Worm (Caenorhabditis elegans) whole organism, L1 larva: ENCODE measurements around the gene arp-11.

Experiments used
- C04F5.9 ChIP-seq: sonication (generic microtip); optimal IDR thresholded peaks from 2 replicates; lab custom pipeline; 2016; ENCODE audit warnings: missing genetic modification characterization, missing compliant biosample characterization
- C16A3.4 ChIP-seq: fragments of 150-350 bp; optimal IDR thresholded peaks from 2 replicates; lab custom pipeline; 2014; ENCODE audit warnings: missing biosample characterization, missing genetic modification characterization
- F16B12.6 ChIP-seq: fragments of 150-350 bp; optimal IDR thresholded peaks from 2 replicates; lab custom pipeline; 2014; ENCODE audit warnings: missing biosample characterization, missing genetic modification characterization
- Y116A8C.19 ChIP-seq: sonication (generic microtip); optimal IDR thresholded peaks from 2 replicates; lab custom pipeline; 2016; ENCODE audit warnings: missing compliant biosample characterization, missing genetic modification characterization, borderline replicate concordance
- blmp-1 ChIP-seq: fragments of 150-350 bp; optimal IDR thresholded peaks from 2 replicates; lab custom pipeline; 2014; ENCODE audit warnings: missing biosample characterization, missing genetic modification characterization
- ceh-82 ChIP-seq, 3 experiments: fragments of 150-350 bp in 1 of 3; sonication (generic microtip) in 2 of 3; optimal IDR thresholded peaks; 2 replicates each; lab custom pipeline; 2014 to 2017; ENCODE audit warnings: missing biosample characterization in 3 of 3, missing genetic modification characterization in 3 of 3
- dpl-1 ChIP-seq, 3 experiments: fragments of 150-350 bp in 2 of 3; sonication (generic microtip) in 1 of 3; optimal IDR thresholded peaks; 2 replicates each; lab custom pipeline; 2014 to 2017; ENCODE audit warnings: missing biosample characterization in 3 of 3, missing genetic modification characterization in 3 of 3, missing genetic modification reagents in 3 of 3
- dsc-1 ChIP-seq: sonication (generic microtip); optimal IDR thresholded peaks from 2 replicates; lab custom pipeline; 2016; ENCODE audit warnings: mild to moderate bottlenecking, missing genetic modification characterization, missing compliant biosample characterization
- efl-1 ChIP-seq, 4 experiments: fragments of 150-350 bp; optimal IDR thresholded peaks in 3 of 4; peaks in 1 of 4; 1 replicate in 1 of 4; 2 replicates in 3 of 4; lab custom pipeline; 2014; ENCODE audit warnings: missing biosample characterization in 2 of 4, missing genetic modification characterization in 2 of 4, missing genetic modification reagents in 2 of 4
- elt-2 ChIP-seq: sonication (generic microtip); optimal IDR thresholded peaks from 2 replicates; lab custom pipeline; 2016; ENCODE audit warnings: missing genetic modification characterization, mild to moderate bottlenecking, inconsistent platforms, missing compliant biosample characterization, missing genetic modification reagents
- fkh-10 ChIP-seq: sonication (generic microtip); optimal IDR thresholded peaks from 2 replicates; lab custom pipeline; 2017; ENCODE audit warnings: missing biosample characterization, missing genetic modification reagents, missing genetic modification characterization
- fos-1 ChIP-seq: fragments of 150-350 bp; optimal IDR thresholded peaks from 2 replicates; lab custom pipeline; 2014; ENCODE audit warnings: missing biosample characterization, missing genetic modification characterization
- jun-1 ChIP-seq: fragments of 150-350 bp; optimal IDR thresholded peaks from 2 replicates; lab custom pipeline; 2014; ENCODE audit warnings: missing biosample characterization, missing genetic modification reagents, missing genetic modification characterization
- lin-13 ChIP-seq: fragments of 150-350 bp; optimal IDR thresholded peaks from 2 replicates; lab custom pipeline; 2014; ENCODE audit warnings: missing biosample characterization, missing genetic modification reagents, missing genetic modification characterization
- lin-14 ChIP-seq: fragments of 200-800 bp; sonication (Bioruptor generic); optimal IDR thresholded peaks from 2 replicates; lab custom pipeline; 2018; ENCODE audit warnings: mild to moderate bottlenecking, missing genetic modification characterization, moderate library complexity, missing compliant biosample characterization
- lin-15B ChIP-seq: fragments of 150-350 bp; sonication (generic microtip); optimal IDR thresholded peaks from 3 replicates; lab custom pipeline; 2014; ENCODE audit warnings: missing biosample characterization, missing genetic modification characterization
- lin-35 ChIP-seq, 2 experiments: fragments of 150-350 bp; optimal IDR thresholded peaks; 2 replicates each; lab custom pipeline; 2014; ENCODE audit warnings: missing biosample characterization in 2 of 2, missing genetic modification characterization in 2 of 2, missing genetic modification reagents in 2 of 2
- lin-39 ChIP-seq: fragments of 150-350 bp; optimal IDR thresholded peaks from 2 replicates; lab custom pipeline; 2014; ENCODE audit warnings: missing biosample characterization, missing genetic modification reagents, missing genetic modification characterization
- lir-3 ChIP-seq: sonication (generic microtip); optimal IDR thresholded peaks from 2 replicates; lab custom pipeline; 2016; ENCODE audit warnings: mild to moderate bottlenecking, missing genetic modification characterization, moderate library complexity, missing compliant biosample characterization; ENCODE audit not compliant: poor library complexity
- lsy-2 ChIP-seq, 2 experiments: fragments of 150-350 bp; optimal IDR thresholded peaks; 2 replicates each; lab custom pipeline; 2014; ENCODE audit warnings: missing biosample characterization in 2 of 2, missing genetic modification characterization in 2 of 2
- mdl-1 ChIP-seq, 2 experiments: fragments of 150-350 bp; optimal IDR thresholded peaks; 2 replicates each; lab custom pipeline; 2014 to 2017; ENCODE audit warnings: missing biosample characterization in 2 of 2, missing genetic modification characterization in 2 of 2, inconsistent platforms in 1 of 2
- mef-2 ChIP-seq: fragments of 150-350 bp; optimal IDR thresholded peaks from 2 replicates; lab custom pipeline; 2014; ENCODE audit warnings: missing biosample characterization, missing genetic modification characterization
- mep-1 ChIP-seq: fragments of 150-350 bp; optimal IDR thresholded peaks from 2 replicates; lab custom pipeline; 2014; ENCODE audit warnings: missing biosample characterization, missing genetic modification characterization
- nhr-11 ChIP-seq: fragments of 150-350 bp; optimal IDR thresholded peaks from 2 replicates; lab custom pipeline; 2014; ENCODE audit warnings: missing biosample characterization, missing genetic modification characterization
- nhr-12 ChIP-seq: sonication (generic microtip); optimal IDR thresholded peaks from 2 replicates; lab custom pipeline; 2017; ENCODE audit warnings: missing biosample characterization, missing genetic modification characterization
- nhr-28 ChIP-seq: fragments of 150-350 bp; optimal IDR thresholded peaks from 2 replicates; lab custom pipeline; 2014; ENCODE audit warnings: missing biosample characterization, missing genetic modification characterization
- nhr-47 ChIP-seq: sonication (generic microtip); optimal IDR thresholded peaks from 2 replicates; lab custom pipeline; 2016; ENCODE audit warnings: mild to moderate bottlenecking, missing genetic modification characterization, moderate library complexity, missing compliant biosample characterization
- nhr-71 ChIP-seq: sonication (generic microtip); optimal IDR thresholded peaks from 2 replicates; lab custom pipeline; 2016; ENCODE audit warnings: mild to moderate bottlenecking, missing genetic modification characterization, moderate library complexity, missing compliant biosample characterization
- nhr-77 ChIP-seq: fragments of 150-350 bp; optimal IDR thresholded peaks from 2 replicates; lab custom pipeline; 2014; ENCODE audit warnings: missing biosample characterization, missing genetic modification characterization
- nhr-90 ChIP-seq: sonication (generic microtip); optimal IDR thresholded peaks from 2 replicates; lab custom pipeline; 2016; ENCODE audit warnings: mild to moderate bottlenecking, missing genetic modification characterization, missing compliant biosample characterization; ENCODE audit not compliant: poor library complexity
- pag-3 ChIP-seq: sonication (generic microtip); optimal IDR thresholded peaks from 2 replicates; lab custom pipeline; 2017; ENCODE audit warnings: missing genetic modification characterization, mild to moderate bottlenecking, missing compliant biosample characterization, antibody characterized with exemption, borderline replicate concordance; ENCODE audit not compliant: insufficient read depth
- pqm-1 ChIP-seq: sonication (generic microtip); optimal IDR thresholded peaks from 3 replicates; lab custom pipeline; 2017; ENCODE audit warnings: missing biosample characterization, missing genetic modification characterization
- skn-1 ChIP-seq: fragments of 150-350 bp; optimal IDR thresholded peaks from 2 replicates; lab custom pipeline; 2014; ENCODE audit warnings: missing biosample characterization, missing genetic modification characterization
- snu-23 ChIP-seq: sonication (generic microtip); optimal IDR thresholded peaks from 2 replicates; lab custom pipeline; 2016; ENCODE audit warnings: missing genetic modification characterization, missing compliant biosample characterization
- sox-4 ChIP-seq: sonication (generic microtip); optimal IDR thresholded peaks from 2 replicates; lab custom pipeline; 2016; ENCODE audit warnings: missing genetic modification characterization, missing compliant biosample characterization
- swsn-7 ChIP-seq: sonication (generic microtip); optimal IDR thresholded peaks from 2 replicates; lab custom pipeline; 2016; ENCODE audit warnings: missing genetic modification characterization, missing compliant biosample characterization
- tbx-2 ChIP-seq: sonication (generic microtip); optimal IDR thresholded peaks from 2 replicates; lab custom pipeline; 2016; ENCODE audit warnings: missing genetic modification characterization, missing compliant biosample characterization
- tlp-1 ChIP-seq: fragments of 150-350 bp; optimal IDR thresholded peaks from 2 replicates; lab custom pipeline; 2014; ENCODE audit warnings: missing biosample characterization, missing genetic modification characterization
- unc-130 ChIP-seq: fragments of 150-350 bp; optimal IDR thresholded peaks from 2 replicates; lab custom pipeline; 2017; ENCODE audit warnings: missing biosample characterization, missing genetic modification characterization, inconsistent platforms
- unc-86 ChIP-seq: sonication (generic microtip); optimal IDR thresholded peaks from 2 replicates; lab custom pipeline; 2016; ENCODE audit warnings: missing genetic modification characterization, missing compliant biosample characterization
- vab-15 ChIP-seq: sonication (generic microtip); optimal IDR thresholded peaks from 2 replicates; lab custom pipeline; 2017; ENCODE audit warnings: missing genotype, mild to moderate bottlenecking, missing genetic modification characterization, missing compliant biosample characterization
- xbp-1 ChIP-seq: sonication (generic microtip); optimal IDR thresholded peaks from 2 replicates; lab custom pipeline; 2016; ENCODE audit warnings: missing genetic modification characterization, missing compliant biosample characterization
- ztf-11 ChIP-seq, 2 experiments: sonication (generic microtip); optimal IDR thresholded peaks; 2 replicates each; lab custom pipeline; 2016 to 2017; ENCODE audit warnings: missing genetic modification characterization in 2 of 2, missing biosample characterization in 1 of 2, missing compliant biosample characterization in 1 of 2
- ztf-4 ChIP-seq: fragments of 150-350 bp; optimal IDR thresholded peaks from 2 replicates; lab custom pipeline; 2014; ENCODE audit warnings: missing biosample characterization, missing genetic modification characterization

Gene arp-11

DNA sequence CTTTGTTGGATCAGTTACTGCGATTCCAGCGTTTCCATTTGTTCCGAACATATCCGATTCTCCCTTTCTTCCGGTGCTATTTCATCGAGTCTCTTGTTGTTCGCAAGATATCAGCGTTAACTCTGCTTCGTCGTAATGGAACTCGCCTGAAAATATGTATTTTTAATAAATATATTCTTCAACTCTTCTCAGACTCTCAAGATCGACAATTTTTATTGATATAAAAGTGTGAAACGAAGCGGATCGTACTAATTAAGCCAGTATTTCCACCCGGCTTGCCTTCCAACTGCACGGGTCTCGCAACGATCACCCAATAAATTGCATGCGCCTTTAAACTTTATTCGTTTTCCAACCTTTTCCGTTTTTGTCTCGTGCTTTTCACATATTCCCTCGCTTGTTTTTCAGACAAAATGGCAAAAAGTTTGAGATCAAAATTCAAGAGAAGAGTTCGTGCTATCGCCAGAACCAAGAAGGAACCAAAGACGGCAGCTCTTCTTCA is 22.0 kb upstream of the arp-11 start, which contains the start of the genes xpo-3 and C49H3.3:
Gene xpo-3, minus strand, starts transcription at position 51 of the 499 bp plus-strand sequence.
Gene C49H3.3, plus strand, starts transcription at position 369 of the 499 bp plus-strand sequence.
- TF ChIP-seq nhr-90 (no peak), fos-1 (tag; lab: Kevin White, UChicago) (no peak), lin-15B (no peak), nhr-47 (tag; lab: Kevin White, UChicago) (peak; percentile 42), unc-86 (no peak), tbx-2 (tag; lab: Kevin White, UChicago) (peak; percentile 14), snu-23 (GFP tag; lab: Kevin White, UChicago) (peak; percentile 34), xbp-1 (tag; lab: Kevin White, UChicago) (peak; percentile 34), ztf-11 (tag; optimal IDR thresholded peaks at IDR 0.05; lab: Kevin White, UChicago) (no peak), tlp-1 (tag; lab: Kevin White, UChicago) (no peak), lsy-2 (tag; optimal IDR thresholded peaks at IDR 0.05; lab: Kevin White, UChicago) (peak; percentile 47 to 70), mef-2 (no peak), ceh-82 (tag; optimal IDR thresholded peaks at IDR 0.05; lab: Kevin White, UChicago) (peak in 1 of 3 experiments; percentile 11), nhr-71 (peak; percentile 38), nhr-11 (no peak), C16A3.4 (tag; lab: Kevin White, UChicago) (peak; percentile 32), lin-13 (GFP tag; lab: Kevin White, UChicago) (no peak), elt-2 (tag; lab: Kevin White, UChicago) (no peak), dpl-1 (GFP tag; optimal IDR thresholded peaks at IDR 0.05; lab: Kevin White, UChicago) (peak; percentile 23 to 57 (median 24)), mdl-1 (tag; optimal IDR thresholded peaks at IDR 0.05; lab: Kevin White, UChicago) (peak in 1 of 2 experiments; percentile 6), dsc-1 (tag; lab: Kevin White, UChicago) (no peak), lin-14 (GFP tag; lab: Kevin White, UChicago) (no peak), sox-4 (tag; lab: Kevin White, UChicago) (no peak), blmp-1 (tag; lab: Kevin White, UChicago) (peak; percentile 32), nhr-28 (tag; lab: Kevin White, UChicago) (no peak), Y116A8C.19 (no peak), nhr-77 (tag; lab: Kevin White, UChicago) (no peak), swsn-7 (no peak), lin-39 (tag; lab: Kevin White, UChicago) (no peak), nhr-12 (tag; lab: Kevin White, UChicago) (no peak), skn-1 (peak; percentile 2), pag-3 (tag; lab: Kevin White, UChicago) (no peak), unc-130 (tag; lab: Kevin White, UChicago) (peak; percentile 9), fkh-10 (peak; percentile 13), efl-1 (optimal IDR thresholded peaks at IDR 0.05; lab: Kevin White, UChicago) (peak; percentile 51 to 58), efl-1 (GFP tag; optimal IDR thresholded peaks at IDR 0.05 in 1 of 2; lab: Kevin White, UChicago) (peak in 1 of 2 experiments; percentile 48), F16B12.6 (tag; lab: Kevin White, UChicago) (peak; percentile 29), C04F5.9 (no peak), jun-1 (tag; lab: Kevin White, UChicago) (no peak), ztf-4 (tag; lab: Kevin White, UChicago) (no peak), mep-1 (tag; lab: Kevin White, UChicago) (peak; percentile 63), pqm-1 (tag; lab: Kevin White, UChicago) (no peak), lir-3 (tag; lab: Kevin White, UChicago) (no peak), lin-35 (GFP tag; optimal IDR thresholded peaks at IDR 0.05; lab: Kevin White, UChicago) (peak; percentile 44 to 74), vab-15 (tag; lab: Kevin White, UChicago) (peak; percentile 54)
